Worm (Caenorhabditis elegans) whole organism, young adult: ENCODE measurements around the gene pycr-4.
"Not testable (repeated sequence)": the region's sequence is repeated elsewhere in the genome, so short reads cannot be mapped to it uniquely, and the experiment has no call there.

Source experiments
- B0336.3 ChIP-seq: fragments of 200-800 bp; sonication (Bioruptor generic); IDR thresholded peaks from 2 replicates; pipeline ENCODE4 v1.3.6; 2022; ENCODE audit warnings: missing genetic modification characterization, missing compliant biosample characterization
- D2030.7 ChIP-seq: fragments of 200-800 bp; sonication (Bioruptor generic); IDR thresholded peaks from 2 replicates; pipeline ENCODE4 v1.3.6; 2022; ENCODE audit warnings: missing genetic modification reagents, missing genetic modification characterization, missing compliant biosample characterization
- F33H1.4 ChIP-seq: fragments of 200-800 bp; sonication (Bioruptor generic); IDR thresholded peaks from 2 replicates; pipeline ENCODE4 v1.3.6; 2022; ENCODE audit warnings: missing genetic modification reagents, missing genetic modification characterization, missing compliant biosample characterization
- F49E8.2 ChIP-seq: sonication (generic microtip); optimal IDR thresholded peaks from 3 replicates; lab custom pipeline; 2017; ENCODE audit warnings: missing genetic modification characterization, mild to moderate bottlenecking, missing compliant biosample characterization, antibody characterized with exemption, moderate library complexity; ENCODE audit not compliant: insufficient read depth
- F57C9.4 ChIP-seq: sonication (generic microtip); optimal IDR thresholded peaks from 2 replicates; lab custom pipeline; 2017; ENCODE audit warnings: mild to moderate bottlenecking, missing genetic modification characterization, missing compliant biosample characterization
- Y56A3A.18 ChIP-seq: fragments of 200-800 bp; sonication (Bioruptor generic); IDR thresholded peaks from 2 replicates; pipeline ENCODE4 v1.3.6; 2022; ENCODE audit warnings: missing genetic modification reagents, missing genetic modification characterization, missing compliant biosample characterization
- Y79H2A.3 ChIP-seq: fragments of 200-800 bp; sonication (Bioruptor generic); conservative IDR thresholded peaks from 2 replicates; pipeline ENCODE4 v1.3.6; 2022; ENCODE audit warnings: missing genetic modification reagents, missing genetic modification characterization, missing compliant biosample characterization
- Y95B8A.8 ChIP-seq: fragments of 200-800 bp; sonication (Bioruptor generic); IDR thresholded peaks from 2 replicates; pipeline ENCODE4 v1.3.6; 2022; ENCODE audit warnings: missing genetic modification reagents, missing genetic modification characterization, missing compliant biosample characterization
- ama-1 ChIP-seq, 3 experiments: fragments of 150-350 bp in 1 of 3; sonication (generic microtip) in 2 of 3; optimal IDR thresholded peaks; 2 replicates each; lab custom pipeline; 2014 to 2018; ENCODE audit warnings: missing biosample characterization in 2 of 3, missing genetic modification characterization in 2 of 3, missing genetic modification reagents in 2 of 3
- aptf-3 ChIP-seq: fragments of 200-800 bp; sonication (Bioruptor generic); IDR thresholded peaks from 2 replicates; pipeline ENCODE4 v1.3.6; 2022; ENCODE audit warnings: missing genetic modification characterization, missing compliant biosample characterization
- attf-3 ChIP-seq: fragments of 200-800 bp; sonication (Bioruptor generic); conservative IDR thresholded peaks from 2 replicates; pipeline ENCODE4 v1.3.6; 2022; ENCODE audit warnings: missing genetic modification reagents, missing genetic modification characterization, missing compliant biosample characterization
- cebp-1 ChIP-seq, 2 experiments: fragments of 200-800 bp in 1 of 2; sonication (Bioruptor generic) in 1 of 2; sonication (generic microtip) in 1 of 2; IDR thresholded peaks in 1 of 2; optimal IDR thresholded peaks in 1 of 2; 2 replicates each; pipeline versions ENCODE4 v1.3.6 to Lab custom; 2017 to 2022; ENCODE audit warnings: missing compliant biosample characterization in 2 of 2, missing genetic modification characterization in 2 of 2, mild to moderate bottlenecking in 1 of 2, missing genetic modification reagents in 1 of 2, moderate library complexity in 1 of 2
- ceh-40 ChIP-seq: fragments of 200-800 bp; sonication (Bioruptor generic); IDR thresholded peaks from 2 replicates; pipeline ENCODE4 v1.3.6; 2022; ENCODE audit warnings: missing genetic modification characterization, missing compliant biosample characterization
- ceh-58 ChIP-seq: fragments of 200-800 bp; sonication (Bioruptor generic); IDR thresholded peaks from 2 replicates; pipeline ENCODE4 v1.3.6; 2022; ENCODE audit warnings: missing genetic modification characterization, missing compliant biosample characterization
- ceh-91 ChIP-seq: fragments of 200-800 bp; sonication (Bioruptor generic); IDR thresholded peaks from 2 replicates; pipeline ENCODE4 v1.3.6; 2022; ENCODE audit warnings: missing genetic modification reagents, missing genetic modification characterization, missing compliant biosample characterization
- egl-44 ChIP-seq: fragments of 200-800 bp; sonication (Bioruptor generic); IDR thresholded peaks from 2 replicates; pipeline ENCODE4 v1.3.6; 2022; ENCODE audit warnings: missing genetic modification reagents, missing genetic modification characterization, missing compliant biosample characterization
- egrh-3 ChIP-seq: fragments of 200-800 bp; sonication (Bioruptor generic); IDR thresholded peaks from 2 replicates; pipeline ENCODE4 v1.3.6; 2022; ENCODE audit warnings: missing genetic modification reagents, missing genetic modification characterization, missing compliant biosample characterization
- ekl-4 ChIP-seq: fragments of 200-800 bp; sonication (Bioruptor generic); IDR thresholded peaks from 2 replicates; pipeline ENCODE4 v1.3.6; 2022; ENCODE audit warnings: missing genetic modification reagents, missing genetic modification characterization, missing compliant biosample characterization
- fkh-3 ChIP-seq: sonication (generic microtip); optimal IDR thresholded peaks from 2 replicates; lab custom pipeline; 2016; ENCODE audit warnings: mild to moderate bottlenecking, missing genetic modification characterization, missing compliant biosample characterization
- him-1 ChIP-seq: sonication (generic microtip); optimal IDR thresholded peaks from 2 replicates; lab custom pipeline; 2016; ENCODE audit warnings: missing genotype, missing genetic modification reagents, missing genetic modification characterization, missing compliant biosample characterization
- hlh-12 ChIP-seq: sonication (generic microtip); optimal IDR thresholded peaks from 2 replicates; lab custom pipeline; 2016; ENCODE audit warnings: missing genetic modification characterization, missing compliant biosample characterization
- hrde-1 ChIP-seq: sonication (generic microtip); optimal IDR thresholded peaks from 2 replicates; lab custom pipeline; 2016; ENCODE audit warnings: missing genetic modification characterization, mild to moderate bottlenecking, missing compliant biosample characterization, moderate library complexity, missing genotype, missing genetic modification reagents, borderline replicate concordance
- let-526 ChIP-seq: fragments of 200-800 bp; sonication (Bioruptor generic); IDR thresholded peaks from 2 replicates; pipeline ENCODE4 v1.3.6; 2022; ENCODE audit warnings: missing genetic modification reagents, missing genetic modification characterization, missing compliant biosample characterization
- lin-26 ChIP-seq: fragments of 200-800 bp; sonication (Bioruptor generic); IDR thresholded peaks from 2 replicates; pipeline ENCODE4 v1.3.6; 2022; ENCODE audit warnings: missing genetic modification reagents, missing genetic modification characterization, missing compliant biosample characterization
- lin-35 ChIP-seq, 3 experiments: fragments of 150-350 bp in 2 of 3; sonication (generic microtip) in 1 of 3; optimal IDR thresholded peaks; 2 replicates each; lab custom pipeline; 2014 to 2018; ENCODE audit warnings: missing biosample characterization in 3 of 3, missing genetic modification characterization in 3 of 3, missing genetic modification reagents in 3 of 3
- lin-54 ChIP-seq: fragments of 200-800 bp; sonication (Bioruptor generic); optimal IDR thresholded peaks from 2 replicates; lab custom pipeline; 2018; ENCODE audit warnings: mild to moderate bottlenecking, missing genetic modification characterization, missing compliant biosample characterization
- lsl-1 ChIP-seq: fragments of 200-800 bp; sonication (Bioruptor generic); optimal IDR thresholded peaks from 2 replicates; lab custom pipeline; 2018; ENCODE audit warnings: mild to moderate bottlenecking, missing genetic modification characterization, moderate library complexity, missing compliant biosample characterization
- madf-10 ChIP-seq: sonication (generic microtip); optimal IDR thresholded peaks from 2 replicates; lab custom pipeline; 2016; ENCODE audit warnings: mild to moderate bottlenecking, missing genetic modification characterization, missing compliant biosample characterization
- madf-6 ChIP-seq: fragments of 200-800 bp; sonication (Bioruptor generic); IDR thresholded peaks from 2 replicates; pipeline ENCODE4 v1.3.6; 2022; ENCODE audit warnings: missing genetic modification reagents, missing genetic modification characterization, missing compliant biosample characterization
- mes-4 ChIP-seq: sonication (generic microtip); optimal IDR thresholded peaks from 2 replicates; lab custom pipeline; 2016; ENCODE audit warnings: missing genotype, missing genetic modification characterization, missing compliant biosample characterization
- mxl-1 ChIP-seq: sonication (generic microtip); optimal IDR thresholded peaks from 2 replicates; lab custom pipeline; 2016; ENCODE audit warnings: missing genetic modification characterization, missing compliant biosample characterization
- nhr-120 ChIP-seq: fragments of 200-800 bp; sonication (Bioruptor generic); IDR thresholded peaks from 2 replicates; pipeline ENCODE4 v1.3.6; 2022; ENCODE audit warnings: missing genetic modification characterization, missing compliant biosample characterization
- nhr-90 ChIP-seq: sonication (generic microtip); optimal IDR thresholded peaks from 2 replicates; lab custom pipeline; 2016; ENCODE audit warnings: missing genotype, mild to moderate bottlenecking, missing genetic modification characterization, missing compliant biosample characterization
- rcor-1 ChIP-seq: fragments of 200-800 bp; sonication (Bioruptor generic); IDR thresholded peaks from 2 replicates; pipeline ENCODE4 v1.3.6; 2022; ENCODE audit warnings: missing genetic modification reagents, missing genetic modification characterization, missing compliant biosample characterization
- rec-8 ChIP-seq, 2 experiments: sonication (generic microtip); optimal IDR thresholded peaks; 2 replicates each; lab custom pipeline; 2016; ENCODE audit warnings: mild to moderate bottlenecking in 2 of 2, missing genetic modification characterization in 2 of 2, missing genetic modification reagents in 2 of 2, missing genotype in 2 of 2, missing biosample characterization in 1 of 2, missing compliant biosample characterization in 1 of 2, moderate library complexity in 1 of 2
- rpc-1 ChIP-seq, 2 experiments: fragments of 150-350 bp in 1 of 2; sonication (generic microtip) in 1 of 2; optimal IDR thresholded peaks; 2 replicates each; lab custom pipeline; 2014 to 2018; ENCODE audit warnings: missing biosample characterization in 1 of 2, missing genetic modification characterization in 1 of 2, missing genetic modification reagents in 1 of 2, missing genotype in 1 of 2
- sea-2 ChIP-seq: fragments of 200-800 bp; sonication (Bioruptor generic); IDR thresholded peaks from 2 replicates; pipeline ENCODE4 v1.3.6; 2022; ENCODE audit warnings: missing genetic modification characterization, missing compliant biosample characterization
- snpc-1.3 ChIP-seq: sonication (generic microtip); optimal IDR thresholded peaks from 2 replicates; lab custom pipeline; 2017; ENCODE audit warnings: missing genetic modification characterization, mild to moderate bottlenecking, missing compliant biosample characterization, antibody characterized with exemption, moderate library complexity, missing genotype, missing genetic modification reagents; ENCODE audit not compliant: insufficient read depth
- snpc-4 ChIP-seq, 5 experiments: fragments of 150-350 bp in 1 of 5; sonication (generic microtip) in 4 of 5; optimal IDR thresholded peaks; 2 replicates each; lab custom pipeline; 2014 to 2018; ENCODE audit warnings: missing genetic modification characterization in 5 of 5, missing biosample characterization in 3 of 5, antibody characterized with exemption in 2 of 5, mild to moderate bottlenecking in 2 of 5, missing compliant biosample characterization in 2 of 5, missing genotype in 2 of 5, moderate library complexity in 2 of 5, missing genetic modification reagents in 1 of 5
- somi-1 ChIP-seq: fragments of 200-800 bp; sonication (Bioruptor generic); optimal IDR thresholded peaks from 2 replicates; lab custom pipeline; 2018; ENCODE audit warnings: mild to moderate bottlenecking, missing genetic modification characterization, missing compliant biosample characterization
- tbx-9 ChIP-seq: sonication (generic microtip); optimal IDR thresholded peaks from 2 replicates; lab custom pipeline; 2016; ENCODE audit warnings: borderline replicate concordance, missing genetic modification characterization, inconsistent platforms, missing compliant biosample characterization
- tlf-1 ChIP-seq: fragments of 200-800 bp; sonication (Bioruptor generic); optimal IDR thresholded peaks from 2 replicates; lab custom pipeline; 2018; ENCODE audit warnings: mild to moderate bottlenecking, missing genetic modification characterization, missing compliant biosample characterization

Gene pycr-4

DNA sequence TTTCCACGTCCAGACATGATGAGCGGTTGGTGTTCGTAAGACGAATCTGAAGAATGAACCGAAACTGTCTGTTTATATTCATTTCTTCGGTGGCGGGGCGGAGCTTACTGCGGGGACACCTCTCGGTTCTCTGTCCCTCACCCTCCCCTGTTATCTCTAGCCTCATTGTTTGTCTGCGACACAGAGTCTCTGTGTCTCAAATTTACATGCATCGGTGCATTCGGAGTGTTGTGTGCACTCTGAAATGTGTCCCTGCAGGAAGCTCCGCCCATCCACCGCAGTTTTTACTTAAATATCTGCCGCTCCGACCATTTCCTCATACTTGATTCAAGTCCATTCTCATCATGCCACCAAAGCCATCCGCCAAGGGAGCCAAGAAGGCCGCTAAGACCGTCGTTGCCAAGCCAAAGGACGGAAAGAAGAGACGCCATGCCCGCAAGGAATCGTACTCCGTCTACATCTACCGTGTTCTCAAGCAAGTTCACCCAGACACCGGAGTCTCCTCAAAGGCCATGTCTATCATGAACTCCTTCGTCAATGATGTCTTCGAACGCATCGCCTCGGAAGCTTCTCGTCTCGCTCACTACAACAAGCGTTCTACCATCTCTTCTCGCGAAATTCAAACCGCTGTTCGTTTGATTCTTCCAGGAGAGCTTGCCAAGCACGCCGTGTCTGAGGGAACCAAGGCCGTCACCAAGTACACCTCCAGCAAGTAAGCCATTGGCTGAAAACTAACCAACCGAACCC is 9.3 kb upstream of the pycr-4 start, which contains the start of the genes his-61 and his-62 (continued):
- TF ChIP-seq somi-1 (GFP tag; lab: Kevin White, UChicago) (no peak), D2030.7 (peak; percentile 68), ama-1 (optimal IDR thresholded peaks at IDR 0.05; lab: Kevin White, UChicago) (no peak), ama-1 (GFP tag; optimal IDR thresholded peaks at IDR 0.05; lab: Kevin White, UChicago) (no peak), hlh-12 (tag; lab: Kevin White, UChicago) (no peak), attf-3 (no peak), Y56A3A.18 (GFP tag; lab: Robert Waterston, UW) (no peak), lin-35 (GFP tag; optimal IDR thresholded peaks at IDR 0.05; lab: Kevin White, UChicago) (no peak), F33H1.4 (peak; percentile 10; the same call in 1 of the 2 replicates), tlf-1 (GFP tag; lab: Kevin White, UChicago) (peak; percentile 23), rcor-1 (GFP tag; lab: Robert Waterston, UW) (peak; percentile 9; the same call in 1 of the 2 replicates), F57C9.4 (tag; lab: Kevin White, UChicago) (no peak), nhr-120 (GFP tag; lab: Robert Waterston, UW) (no peak), egl-44 (GFP tag; lab: Robert Waterston, UW) (0 out of 2 replicates have a peak, but pooled peaks have one; percentile 58), aptf-3 (peak; percentile 62; the same call in 1 of the 2 replicates), let-526 (no peak), fkh-3 (no peak), ceh-91 (peak; percentile 22), ceh-58 (no peak), him-1 (tag; lab: Kevin White, UChicago) (no peak), rpc-1 (optimal IDR thresholded peaks at IDR 0.05; lab: Kevin White, UChicago) (no peak), rpc-1 (tag; optimal IDR thresholded peaks at IDR 0.05; lab: Kevin White, UChicago) (no peak), madf-10 (tag; lab: Kevin White, UChicago) (no peak), madf-6 (GFP tag; lab: Robert Waterston, UW) (0 out of 2 replicates have a peak, but pooled peaks have one; percentile 38), mes-4 (tag; lab: Kevin White, UChicago) (no peak), tbx-9 (tag; lab: Kevin White, UChicago) (no peak), nhr-90 (peak; percentile 42), Y95B8A.8 (GFP tag; lab: Robert Waterston, UW) (0 out of 2 replicates have a peak, but pooled peaks have one; percentile 70), mxl-1 (no peak)
- TF ChIP-seq, all 124 proteins: peak for 38

DNA sequence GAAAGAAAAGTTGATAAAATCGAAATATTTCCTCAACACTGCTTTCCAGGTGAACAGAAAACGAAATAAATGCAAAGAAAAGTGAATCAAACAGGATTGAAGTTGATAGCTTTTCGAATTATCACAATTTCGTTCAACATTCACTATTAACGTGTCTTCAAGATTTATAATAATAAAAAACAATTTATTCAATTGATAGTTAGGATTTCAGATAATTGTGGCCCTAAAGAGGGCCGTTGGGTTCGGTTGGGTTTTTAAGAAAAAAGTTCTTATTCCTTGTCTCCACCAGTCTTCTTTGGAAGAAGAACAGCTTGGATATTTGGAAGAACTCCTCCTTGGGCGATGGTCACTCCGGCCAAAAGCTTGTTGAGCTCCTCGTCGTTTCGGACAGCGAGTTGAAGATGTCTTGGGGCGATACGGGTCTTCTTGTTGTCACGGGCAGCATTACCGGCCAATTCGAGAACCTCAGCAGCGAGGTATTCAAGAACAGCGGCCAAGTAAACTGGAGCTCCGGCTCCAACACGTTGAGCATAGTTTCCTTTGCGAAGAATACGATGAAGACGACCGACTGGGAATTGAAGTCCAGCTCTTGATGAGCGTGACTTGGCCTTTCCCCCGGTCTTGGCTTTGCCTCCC is 8.6 kb upstream of the pycr-4 start:
- TF ChIP-seq Y79H2A.3 (GFP tag; lab: Robert Waterston, UW): peak; percentile 49; the same call in 1 of the 2 replicates
- TF ChIP-seq egrh-3: peak; percentile 40; the same call in 1 of the 2 replicates
- peak; percentile 92 for TF ChIP-seq hrde-1 (tag; lab: Kevin White, UChicago)
- TF ChIP-seq rcor-1 (GFP tag; lab: Robert Waterston, UW): peak; percentile 25; the same call in 1 of the 2 replicates
- TF ChIP-seq rec-8 (tag; optimal IDR thresholded peaks at IDR 0.05; lab: Kevin White, UChicago): peak in 1 of 2 experiments; percentile 38
- peak; percentile 51; the same call in 1 of the 2 replicates for TF ChIP-seq Y95B8A.8 (GFP tag; lab: Robert Waterston, UW)
- peak; percentile 87 for TF ChIP-seq lin-26 (GFP tag; lab: Robert Waterston, UW)
- TF ChIP-seq ekl-4 (GFP tag; lab: Robert Waterston, UW): peak; percentile 37; the same call in 1 of the 2 replicates
- TF ChIP-seq F49E8.2 (tag; lab: Kevin White, UChicago): peak; percentile 49
- peak; percentile 47 for TF ChIP-seq lin-54 (GFP tag; lab: Kevin White, UChicago)
- peak; percentile 53; the same call in 1 of the 2 replicates for TF ChIP-seq egl-44 (GFP tag; lab: Robert Waterston, UW)
- TF ChIP-seq snpc-4 (GFP tag; optimal IDR thresholded peaks at IDR 0.05; lab: Kevin White, UChicago); cebp-1 (GFP tag; IDR thresholded peaks at IDR 0.05; lab: Robert Waterston, UW); ama-1 (optimal IDR thresholded peaks at IDR 0.05; lab: Kevin White, UChicago): not testable (repeated sequence)
- peak in 1 of 4 experiments; percentile 43 for TF ChIP-seq snpc-4 (tag; optimal IDR thresholded peaks at IDR 0.05; lab: Kevin White, UChicago)
- peak; percentile 31 for TF ChIP-seq lsl-1 (GFP tag; lab: Kevin White, UChicago)
- TF ChIP-seq snpc-1.3 (tag; lab: Kevin White, UChicago): peak; percentile 2
- peak; percentile 5 for TF ChIP-seq cebp-1 (tag; optimal IDR thresholded peaks at IDR 0.05; lab: Kevin White, UChicago)
- TF ChIP-seq ceh-40 (GFP tag; lab: Robert Waterston, UW): 0 out of 2 replicates have a peak, but pooled peaks have one; percentile 3
- TF ChIP-seq ama-1 (GFP tag; optimal IDR thresholded peaks at IDR 0.05; lab: Kevin White, UChicago): peak; percentile 32 to 33
- TF ChIP-seq B0336.3 (GFP tag; lab: Robert Waterston, UW): 0 out of 2 replicates have a peak, but pooled peaks have one; percentile 34
- TF ChIP-seq sea-2 (GFP tag; lab: Robert Waterston, UW): 0 out of 2 replicates have a peak, but pooled peaks have one; percentile 69
